Fruit fly (Drosophila melanogaster) whole organism, wandering third instar larva: ENCODE data around the gene CG32483.

Experiments used
- Dfd ChIP-seq: fragments of >200 bp; optimal IDR thresholded peaks from 2 replicates; lab custom pipeline; 2017; ENCODE audit warnings: missing biosample characterization, missing genetic modification characterization
- Dif ChIP-seq: fragments of 200-275, 200-300 bp; sonication (Bioruptor generic); optimal IDR thresholded peaks from 2 replicates; lab custom pipeline; 2018; ENCODE audit warnings: missing biosample characterization, missing genetic modification characterization; ENCODE audit not compliant: partially characterized antibody
- HLH106 ChIP-seq: fragments of 200-800 bp; optimal IDR thresholded peaks from 3 replicates; lab custom pipeline; 2019; ENCODE audit warnings: missing biosample characterization, mild to moderate bottlenecking, missing genetic modification characterization, moderate library complexity
- Hr78 ChIP-seq: fragments of >200 bp; optimal IDR thresholded peaks from 2 replicates; lab custom pipeline; 2017; ENCODE audit warnings: missing biosample characterization, missing genetic modification characterization
- Jra ChIP-seq: sonication (Bioruptor generic); optimal IDR thresholded peaks from 2 replicates; lab custom pipeline; 2016; ENCODE audit warnings: missing biosample characterization, missing genetic modification characterization
- Myc ChIP-seq: fragments of >200 bp; optimal IDR thresholded peaks from 2 replicates; lab custom pipeline; 2017
- Rel ChIP-seq, 2 experiments: fragments of 200-800 bp; sonication (Bioruptor generic) in 1 of 2; optimal IDR thresholded peaks; 2 replicates in 1 of 2; 3 replicates in 1 of 2; lab custom pipeline; 2016 to 2019; ENCODE audit warnings: mild to moderate bottlenecking in 2 of 2, missing biosample characterization in 2 of 2, missing genetic modification characterization in 2 of 2, moderate library complexity in 1 of 2
- Sp1 ChIP-seq: fragments of 200-800 bp; sonication (Bioruptor generic); optimal IDR thresholded peaks from 3 replicates; lab custom pipeline; 2019; ENCODE audit warnings: missing biosample characterization, mild to moderate bottlenecking, missing genetic modification characterization, moderate library complexity
- br ChIP-seq: fragments of 200-800 bp; sonication (Bioruptor generic); optimal IDR thresholded peaks from 2 replicates; lab custom pipeline; 2016; ENCODE audit warnings: missing biosample characterization, missing genetic modification characterization
- dmrt93B ChIP-seq: fragments of 200-800 bp; sonication (Bioruptor generic); optimal IDR thresholded peaks from 2 replicates; lab custom pipeline; 2018; ENCODE audit warnings: missing biosample characterization, mild to moderate bottlenecking, missing genetic modification characterization
- ey ChIP-seq: fragments of 200-800 bp; sonication (Bioruptor generic); optimal IDR thresholded peaks from 2 replicates; lab custom pipeline; 2016; ENCODE audit warnings: missing biosample characterization, missing genetic modification characterization
- h ChIP-seq: fragments of 200-800 bp; sonication (Bioruptor generic); optimal IDR thresholded peaks from 3 replicates; lab custom pipeline; 2016; ENCODE audit warnings: missing biosample characterization, mild to moderate bottlenecking, missing genetic modification characterization
- sage ChIP-seq: fragments of 200-800 bp; sonication (Bioruptor generic); optimal IDR thresholded peaks from 2 replicates; lab custom pipeline; 2016; ENCODE audit warnings: missing biosample characterization, mild to moderate bottlenecking, missing genetic modification characterization
- usp ChIP-seq: fragments of >200 bp; optimal IDR thresholded peaks from 2 replicates; lab custom pipeline; 2017; ENCODE audit warnings: missing biosample characterization, missing genetic modification characterization

DNA sequence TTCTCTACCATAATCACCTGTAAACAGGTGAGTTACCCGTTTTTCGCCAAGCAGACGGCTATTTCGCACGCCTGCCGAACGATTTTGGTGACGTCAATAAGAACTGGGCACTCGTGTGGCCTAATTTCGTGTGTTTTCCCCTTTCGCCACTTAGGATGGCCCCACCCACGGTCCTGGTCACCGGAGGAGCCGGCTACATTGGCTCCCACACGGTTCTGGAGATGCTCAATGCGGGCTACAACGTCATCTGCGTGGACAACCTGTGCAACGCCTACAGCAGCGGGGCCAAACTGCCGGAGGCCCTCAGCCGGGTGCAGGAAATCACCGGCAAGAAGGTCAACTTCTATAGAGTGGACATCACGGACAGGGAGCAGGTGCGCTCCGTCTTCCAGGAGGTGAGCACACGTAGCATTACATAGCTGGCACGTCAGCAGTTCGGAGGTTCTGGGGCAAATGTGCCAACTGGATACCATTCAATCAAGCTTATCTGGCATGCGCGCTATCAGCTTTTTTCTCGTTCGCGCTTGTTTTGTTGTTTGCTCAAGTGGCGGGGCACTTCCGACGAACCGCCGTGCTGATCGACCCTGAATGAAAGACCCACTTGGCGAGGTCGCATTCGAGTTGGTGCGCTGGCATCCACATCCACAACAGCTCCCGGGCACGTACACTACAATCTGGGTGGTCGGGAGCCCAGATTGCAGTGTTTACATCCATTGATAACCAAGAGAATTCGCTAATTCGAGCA lies 40.7 kb downstream of the CG32483 start:
- TF ChIP-seq Myc (lab: Kevin White, UChicago) (no peak), h (no peak), Hr78 (GFP tag; lab: Kevin White, UChicago) (no peak), ey (GFP tag; lab: Kevin White, UChicago) (no peak), Jra (GFP tag; lab: Kevin White, UChicago) (no peak), HLH106 (tag; lab: Kevin White, UChicago) (no peak), Dif (no peak), Rel (GFP tag; optimal IDR thresholded peaks at IDR 0.05; lab: Kevin White, UChicago) (no peak), Rel (tag; optimal IDR thresholded peaks at IDR 0.05; lab: Kevin White, UChicago) (no peak), sage (GFP tag; lab: Kevin White, UChicago) (no peak), Dfd (GFP tag; lab: Kevin White, UChicago) (no peak), Sp1 (no peak), br (GFP tag; lab: Kevin White, UChicago) (no peak), dmrt93B (no peak), usp (no peak)
